Fruit fly (Drosophila melanogaster) whole organism, embryonic: ENCODE measurements around the gene CG17549.

Source experiments
- CG2116 ChIP-seq: fragments of 200-800 bp; sonication (Bioruptor generic); optimal IDR thresholded peaks from 3 replicates; lab custom pipeline; 2018; ENCODE audit warnings: missing biosample characterization, mild to moderate bottlenecking, missing genetic modification characterization
- sc ChIP-seq, 3 experiments: fragments of >200 bp in 2 of 3; fragments of 200-800 bp in 1 of 3; sonication (Bioruptor generic) in 1 of 3; optimal IDR thresholded peaks; 2 replicates in 2 of 3; 3 replicates in 1 of 3; lab custom pipeline; 2017; ENCODE audit warnings: mild to moderate bottlenecking in 1 of 3, missing biosample characterization in 1 of 3, missing genetic modification characterization in 1 of 3, missing genetic modification reagents in 1 of 3

- TF ChIP-seq CG2116 (no peak), sc (optimal IDR thresholded peaks at IDR 0.05; lab: Kevin White, UChicago) (no peak), sc (GFP tag; optimal IDR thresholded peaks at IDR 0.05; lab: Kevin White, UChicago) (no peak)
These were observed 26.0 kb upstream of the CG17549 start for dm6 chr2L:19415859-19416258.
